Fruit fly (Drosophila melanogaster) whole organism: ENCODE results near the gene CG46435.

Experiments
- Dll ChIP-seq: fragments of >200 bp; optimal IDR thresholded peaks from 2 replicates; lab custom pipeline; 2017
- pan ChIP-seq: fragments of >200 bp; optimal IDR thresholded peaks from 2 replicates; lab custom pipeline; 2017
- psq ChIP-seq: fragments of >200 bp; optimal IDR thresholded peaks from 2 replicates; lab custom pipeline; 2017

- TF ChIP-seq Dll, result no peak
- TF ChIP-seq psq, result no peak
- TF ChIP-seq pan, result no peak
These were observed 15.9 kb downstream of the CG46435 start for dm6 chr3L:19560695-19561246.
